Worm (Caenorhabditis elegans): Measurements from ENCODE around the gene somi-1.

somi-1 gene

ce11 chrV:13358823-13359592 is 32.2 kb downstream of the somi-1 start, which contains the start of gene F32H5.3 (continued):
- TF ChIP-seq pqm-1 (tag; optimal IDR thresholded peaks at IDR 0.05) (no peak), nhr-77 (tag; optimal IDR thresholded peaks at IDR 0.05) (no peak), ces-1 (GFP tag; optimal IDR thresholded peaks at IDR 0.05) (no peak), fkh-10 (GFP tag; optimal IDR thresholded peaks at IDR 0.05) (no peak), egl-27 (tag; optimal IDR thresholded peaks at IDR 0.05) (no peak), grh-1 (GFP tag; IDR thresholded peaks at IDR 0.05) (peak; percentile 31; the same call in 1 of the 2 replicates), ztf-11 (tag; optimal IDR thresholded peaks at IDR 0.05) (no peak)

ce11 chrV:13357652-13358281 is 33.4 kb downstream of the somi-1 start, which contains the start of gene F32H5.1:
Gene F32H5.1, minus strand, starts transcription at chrV:13358037.
- TF ChIP-seq nhr-71 (tag; optimal IDR thresholded peaks at IDR 0.05), result peak; percentile 64
- TF ChIP-seq nhr-237 (tag; optimal IDR thresholded peaks at IDR 0.05), result no peak
- peak; percentile 91 for TF ChIP-seq elt-2 (tag; optimal IDR thresholded peaks at IDR 0.05)
- TF ChIP-seq nhr-85 (tag), result peak; percentile 65
- peak; percentile 35 for TF ChIP-seq nhr-20 (tag; optimal IDR thresholded peaks at IDR 0.05)
- TF ChIP-seq lin-14 (GFP tag; optimal IDR thresholded peaks at IDR 0.05), result peak; percentile 15
- TF ChIP-seq snu-23 (GFP tag; optimal IDR thresholded peaks at IDR 0.05), result peak; percentile 15
- peak; percentile 26 for TF ChIP-seq blmp-1 (tag; optimal IDR thresholded peaks at IDR 0.05)
- no peak for TF ChIP-seq ceh-8 (GFP tag; optimal IDR thresholded peaks at IDR 0.05)
- peak; percentile 6 for TF ChIP-seq dsc-1 (tag; optimal IDR thresholded peaks at IDR 0.05)
- peak in 1 of 2 experiments; percentile 30 for TF ChIP-seq lin-35 (GFP tag; optimal IDR thresholded peaks at IDR 0.05)
- no peak for TF ChIP-seq lin-15B (tag; optimal IDR thresholded peaks at IDR 0.05)

- TF ChIP-seq blmp-1 (tag; optimal IDR thresholded peaks at IDR 0.05) (no peak), elt-2 (tag; optimal IDR thresholded peaks at IDR 0.05) (no peak), nhr-85 (tag) (no peak), nhr-12 (tag; optimal IDR thresholded peaks at IDR 0.05) (no peak), efl-1 (optimal IDR thresholded peaks at IDR 0.05) (no peak), efl-1 (GFP tag; optimal IDR thresholded peaks at IDR 0.05 in 1 of 2) (peak in 1 of 2 experiments; percentile 81)
Observed at ce11 chrV:13356210-13356609, 35.0 kb downstream of the somi-1 start.

- TF ChIP-seq lin-39 (tag; optimal IDR thresholded peaks at IDR 0.05), result no peak
- TF ChIP-seq unc-130 (tag; optimal IDR thresholded peaks at IDR 0.05), result no peak
- peak; percentile 61 for TF ChIP-seq lin-14 (GFP tag; optimal IDR thresholded peaks at IDR 0.05)
- peak; percentile 78 for TF ChIP-seq mab-9 (GFP tag; IDR thresholded peaks at IDR 0.05)
Observed at ce11 chrV:13352415-13352814, 38.8 kb downstream of the somi-1 start.

- no peak for TF ChIP-seq ceh-90 (tag; optimal IDR thresholded peaks at IDR 0.05)
- peak; percentile 63 for TF ChIP-seq lin-14 (GFP tag; optimal IDR thresholded peaks at IDR 0.05)
- TF ChIP-seq lin-39 (tag; optimal IDR thresholded peaks at IDR 0.05), result peak; percentile 27
- peak; percentile 57 for TF ChIP-seq nhr-71 (tag; optimal IDR thresholded peaks at IDR 0.05)
- TF ChIP-seq mab-9 (GFP tag; IDR thresholded peaks at IDR 0.05), result peak; percentile 68
- no peak for TF ChIP-seq lsy-2 (tag; optimal IDR thresholded peaks at IDR 0.05)
Observed at ce11 chrV:13351773-13352172, 39.4 kb downstream of the somi-1 start.

- TF ChIP-seq egl-13 (tag; optimal IDR thresholded peaks at IDR 0.05) (no peak), ceh-8 (GFP tag; optimal IDR thresholded peaks at IDR 0.05) (no peak), fkh-10 (GFP tag; optimal IDR thresholded peaks at IDR 0.05) (peak; percentile 57)
Observed at ce11 chrV:13350302-13350701, 40.9 kb downstream of the somi-1 start.

All from whole organism, L1 larva.